Worm (Caenorhabditis elegans) whole organism, L4/young adult: ENCODE results near the gene mel-32.

ENCODE experiments used
- W03F9.2 ChIP-seq: fragments of 150-350 bp; optimal IDR thresholded peaks from 2 replicates; lab custom pipeline; 2014; ENCODE audit warnings: missing biosample characterization, missing genetic modification characterization
- dao-5 ChIP-seq: sonication (generic microtip); optimal IDR thresholded peaks from 2 replicates; lab custom pipeline; 2016; ENCODE audit warnings: missing genotype, missing genetic modification characterization, moderate library complexity, missing compliant biosample characterization
- him-1 ChIP-seq: sonication (generic microtip); optimal IDR thresholded peaks from 2 replicates; lab custom pipeline; 2016; ENCODE audit warnings: missing genotype, missing genetic modification reagents, missing genetic modification characterization, missing compliant biosample characterization

The mel-32 gene

ce11 chrIII:6431766-6432228 lies 11.0 kb downstream of the mel-32 start, which contains the start of the genes mrps-17 and txdc-9:
mrps-17 (minus strand) TSS chrIII:6431798.
txdc-9 (plus strand) TSS chrIII:6432178.
- TF ChIP-seq W03F9.2 (tag; lab: Kevin White, UChicago) (peak; percentile 91), him-1 (tag; lab: Kevin White, UChicago) (no peak)

ce11 chrIII:6430834-6431233 lies 12.0 kb downstream of the mel-32 start, which contains the start of gene popl-1:
popl-1 (minus strand) TSS chrIII:6430934.
- TF ChIP-seq W03F9.2 (tag; lab: Kevin White, UChicago) (no peak), dao-5 (tag; lab: Kevin White, UChicago) (no peak), him-1 (tag; lab: Kevin White, UChicago) (no peak)

- TF ChIP-seq dao-5 (tag; lab: Kevin White, UChicago) (no peak), W03F9.2 (tag; lab: Kevin White, UChicago) (no peak), him-1 (tag; lab: Kevin White, UChicago) (no peak)
Measured at ce11 chrIII:6427205-6427604, 15.6 kb downstream of the mel-32 start, which contains the start of gene C05D11.8. C05D11.8 (minus strand) TSS chrIII:6427305.

- no peak for TF ChIP-seq W03F9.2 (tag; lab: Kevin White, UChicago)
- TF ChIP-seq dao-5 (tag; lab: Kevin White, UChicago) = no peak
- TF ChIP-seq him-1 (tag; lab: Kevin White, UChicago) = no peak
Measured at ce11 chrIII:6422721-6423120, 20.1 kb downstream of the mel-32 start.

DNA sequence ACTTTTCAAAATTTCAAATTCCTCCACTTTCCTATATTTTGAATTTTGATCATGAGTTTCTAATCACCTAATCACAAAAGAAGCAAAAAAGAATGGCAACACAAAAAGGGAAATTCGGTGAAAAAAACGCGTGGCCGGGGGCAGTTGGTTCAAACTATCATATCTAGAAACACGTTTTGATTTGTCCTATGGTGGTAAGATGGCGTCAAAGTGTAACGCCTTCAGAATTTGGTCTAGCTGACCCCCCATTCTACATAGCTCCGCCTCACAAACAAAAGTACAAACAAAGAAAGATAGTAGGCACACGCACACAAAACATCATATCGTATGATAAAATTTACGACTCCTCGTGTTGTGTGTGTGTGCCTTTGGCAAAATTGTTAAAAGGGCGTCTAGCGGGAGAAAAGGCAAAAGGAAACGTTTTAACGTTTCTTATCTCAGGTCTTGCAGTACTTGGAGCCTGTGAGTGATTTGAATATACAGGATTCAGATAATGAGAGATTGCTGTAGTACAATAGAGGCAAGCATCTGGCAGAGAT lies 20.8 kb downstream of the mel-32 start:
- TF ChIP-seq W03F9.2 (tag; lab: Kevin White, UChicago) (no peak), dao-5 (tag; lab: Kevin White, UChicago) (no peak), him-1 (tag; lab: Kevin White, UChicago) (no peak)

- TF ChIP-seq dao-5 (tag; lab: Kevin White, UChicago) (no peak), W03F9.2 (tag; lab: Kevin White, UChicago) (no peak), him-1 (tag; lab: Kevin White, UChicago) (no peak)
Measured at ce11 chrIII:6421473-6421872, 21.3 kb downstream of the mel-32 start.

- no peak for TF ChIP-seq him-1 (tag; lab: Kevin White, UChicago)
- peak; percentile 60 for TF ChIP-seq W03F9.2 (tag; lab: Kevin White, UChicago)
- no peak for TF ChIP-seq dao-5 (tag; lab: Kevin White, UChicago)
Measured at ce11 chrIII:6420995-6421404, 21.8 kb downstream of the mel-32 start.

DNA sequence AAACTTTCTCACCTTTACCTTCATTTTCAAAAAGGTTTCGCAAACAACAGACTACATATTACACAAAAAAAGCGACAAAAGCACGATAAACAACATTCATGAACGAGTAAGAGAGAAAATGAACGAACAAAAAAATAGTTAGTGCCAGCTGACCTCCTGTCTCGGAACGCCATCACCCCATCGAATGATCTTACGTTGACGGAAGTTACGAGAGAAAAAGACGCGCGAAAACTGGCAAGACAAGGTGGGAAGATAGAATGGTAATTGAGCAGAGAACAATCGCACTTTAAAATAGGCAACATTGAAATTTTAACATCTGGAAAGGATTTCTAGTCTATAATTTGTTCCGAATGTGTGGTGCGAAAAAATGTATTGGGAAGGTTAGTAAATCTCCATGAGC lies 22.6 kb downstream of the mel-32 start:
- no peak for TF ChIP-seq W03F9.2 (tag; lab: Kevin White, UChicago)
- no peak for TF ChIP-seq dao-5 (tag; lab: Kevin White, UChicago)
- TF ChIP-seq him-1 (tag; lab: Kevin White, UChicago) = no peak

ce11 chrIII:6419409-6419944 lies 23.3 kb downstream of the mel-32 start, which contains the start of gene atgl-1:
atgl-1 (minus strand) TSS chrIII:6419459.
- no peak for TF ChIP-seq him-1 (tag; lab: Kevin White, UChicago)
- TF ChIP-seq dao-5 (tag; lab: Kevin White, UChicago) = no peak
- TF ChIP-seq W03F9.2 (tag; lab: Kevin White, UChicago) = no peak

- no peak for TF ChIP-seq dao-5 (tag; lab: Kevin White, UChicago)
- no peak for TF ChIP-seq W03F9.2 (tag; lab: Kevin White, UChicago)
- TF ChIP-seq him-1 (tag; lab: Kevin White, UChicago) = no peak
Measured at ce11 chrIII:6418254-6418653, 24.5 kb downstream of the mel-32 start.

DNA sequence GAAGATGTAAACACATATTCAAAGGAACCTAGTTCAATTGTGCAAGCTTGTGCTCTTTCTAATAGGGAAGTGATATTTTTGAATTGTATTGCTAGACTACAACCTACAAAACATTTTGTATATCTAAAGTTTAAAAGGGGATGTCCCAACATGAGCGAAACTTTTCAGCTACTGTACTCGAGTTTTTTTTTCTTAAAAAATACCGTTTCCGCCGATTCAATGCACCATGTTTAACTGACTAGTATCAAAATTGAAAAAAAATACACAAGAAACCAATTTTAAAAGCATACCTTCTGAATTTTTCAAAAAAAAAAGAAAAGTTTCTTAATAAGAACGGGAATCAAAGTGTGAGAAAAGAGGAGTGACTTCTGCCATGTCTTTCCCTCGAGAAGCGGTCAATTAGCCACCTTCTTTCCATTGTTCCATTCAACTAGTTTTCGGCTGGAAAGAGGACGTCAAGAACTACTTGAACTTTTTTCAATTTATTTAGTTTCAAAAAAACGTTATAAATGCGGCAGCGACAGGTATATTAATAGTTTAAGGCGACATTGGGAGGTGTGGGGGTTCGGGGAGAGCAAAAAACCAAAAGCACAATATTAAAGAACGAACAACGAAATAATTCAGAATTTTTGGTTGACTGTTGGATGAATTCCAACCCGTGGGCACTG lies 27.4 kb downstream of the mel-32 start, which contains the start of gene nas-4:
TSS of gene nas-4 (minus strand) at position 351 of the 668 bp plus-strand sequence.
- TF ChIP-seq W03F9.2 (tag; lab: Kevin White, UChicago) (no peak), dao-5 (tag; lab: Kevin White, UChicago) (no peak), him-1 (tag; lab: Kevin White, UChicago) (no peak)

DNA sequence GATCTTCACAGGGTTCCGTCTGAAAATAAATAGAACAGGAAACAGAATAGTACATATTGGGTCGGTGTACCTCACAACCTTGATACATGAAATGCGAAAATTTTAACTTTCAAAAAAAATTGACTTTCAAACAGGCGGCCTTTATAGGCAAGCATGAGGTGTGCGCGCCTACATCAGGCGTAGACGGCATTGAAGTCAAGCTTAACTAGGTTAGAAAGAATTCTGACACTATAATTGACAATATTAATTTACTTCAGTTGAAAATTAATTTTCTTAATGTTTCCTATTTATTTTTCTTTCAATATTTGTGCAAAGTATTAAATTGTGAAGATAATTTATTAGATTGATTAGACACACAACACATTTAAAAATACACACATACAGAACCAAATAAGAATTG lies 30.9 kb downstream of the mel-32 start, which contains the start of gene C05D11.5:
TSS of gene C05D11.5 (minus strand) at position 101 of the 400 bp plus-strand sequence.
- no peak for TF ChIP-seq dao-5 (tag; lab: Kevin White, UChicago)
- no peak for TF ChIP-seq W03F9.2 (tag; lab: Kevin White, UChicago)
- no peak for TF ChIP-seq him-1 (tag; lab: Kevin White, UChicago)

DNA sequence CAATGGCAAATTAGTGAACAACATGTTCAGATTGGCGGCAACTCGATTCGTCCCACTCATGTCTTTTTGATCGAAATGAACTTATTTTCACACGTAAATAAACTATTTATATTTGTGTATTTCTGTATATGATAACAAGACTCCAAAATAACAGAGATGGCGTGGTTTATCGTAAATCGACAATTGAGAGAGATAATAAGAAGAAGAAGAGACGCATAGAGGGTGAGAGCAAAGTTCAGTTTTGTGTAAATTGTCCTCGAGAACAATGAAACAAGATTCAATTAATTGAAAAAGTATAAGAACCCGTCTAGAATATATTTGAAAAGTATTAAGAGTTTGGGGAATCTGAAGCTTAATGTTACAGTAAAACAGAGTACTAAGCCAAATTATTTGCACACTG lies 31.4 kb downstream of the mel-32 start:
- TF ChIP-seq dao-5 (tag; lab: Kevin White, UChicago) = no peak
- no peak for TF ChIP-seq him-1 (tag; lab: Kevin White, UChicago)
- TF ChIP-seq W03F9.2 (tag; lab: Kevin White, UChicago) = no peak
